Fruit fly (Drosophila melanogaster) whole organism: ENCODE data around the gene GATAe.

Experiments used
- CG8478 ChIP-seq: fragments of >200 bp; optimal IDR thresholded peaks from 2 replicates; lab custom pipeline; 2018; ENCODE audit warnings: inconsistent platforms
- Dll ChIP-seq: fragments of >200 bp; optimal IDR thresholded peaks from 2 replicates; lab custom pipeline; 2017
- EcR ChIP-seq, 2 experiments: fragments of >200 bp; optimal IDR thresholded peaks; 2 replicates each; lab custom pipeline; 2017; ENCODE audit warnings: missing biosample characterization in 2 of 2, missing genetic modification characterization in 2 of 2, missing genetic modification reagents in 2 of 2
- pan ChIP-seq: fragments of >200 bp; optimal IDR thresholded peaks from 2 replicates; lab custom pipeline; 2017
- psq ChIP-seq: fragments of >200 bp; optimal IDR thresholded peaks from 2 replicates; lab custom pipeline; 2017
- usp ChIP-seq: fragments of >200 bp; optimal IDR thresholded peaks from 2 replicates; lab custom pipeline; 2017; ENCODE audit warnings: missing biosample characterization, missing genetic modification characterization, mixed read lengths

DNA sequence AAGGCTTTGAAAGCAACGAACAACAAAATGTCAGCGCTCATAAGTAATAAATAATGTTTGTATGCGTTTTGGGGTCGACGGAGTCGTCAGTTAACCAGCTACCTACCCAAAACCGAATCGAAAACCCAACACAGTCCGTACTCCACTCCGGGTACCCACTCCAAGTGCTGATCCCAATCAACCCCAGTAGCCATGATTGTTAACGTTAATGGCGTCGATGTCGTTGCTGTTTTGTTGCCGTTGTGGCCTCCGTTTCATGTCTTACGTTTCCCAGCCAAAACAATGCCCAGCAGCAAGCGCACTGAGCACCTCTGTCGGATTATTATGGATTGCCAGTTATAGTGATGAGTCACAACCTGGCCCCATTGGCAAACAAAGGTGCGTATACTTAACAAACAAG lies at the start of gene GATAe:
- TF ChIP-seq pan (lab: Kevin White, UChicago), result no peak
- TF ChIP-seq psq (lab: Kevin White, UChicago), result no peak
- TF ChIP-seq EcR (GFP tag; optimal IDR thresholded peaks at IDR 0.05; lab: Kevin White, UChicago), result no peak
- TF ChIP-seq Dll (lab: Kevin White, UChicago), result no peak
- no peak for TF ChIP-seq usp (GFP tag; lab: Kevin White, UChicago)
- TF ChIP-seq CG8478 (lab: Kevin White, UChicago), result no peak
